Worm (Caenorhabditis elegans) whole organism, L2 larva: ENCODE measurements around the gene aakg-1.

Experiments used
- F13H6.1 ChIP-seq: sonication (generic microtip); optimal IDR thresholded peaks from 2 replicates; lab custom pipeline; 2016; ENCODE audit warnings: missing genetic modification characterization, missing compliant biosample characterization
- Y55F3AM.14 ChIP-seq: fragments of 200-800 bp; sonication (Bioruptor generic); optimal IDR thresholded peaks from 2 replicates; lab custom pipeline; 2018; ENCODE audit warnings: mild to moderate bottlenecking, missing genetic modification characterization, missing compliant biosample characterization
- ZK546.5 ChIP-seq: sonication (generic microtip); optimal IDR thresholded peaks from 2 replicates; lab custom pipeline; 2017; ENCODE audit warnings: missing biosample characterization, missing genetic modification characterization
- aly-2 ChIP-seq: fragments of 150-350 bp; optimal IDR thresholded peaks from 2 replicates; lab custom pipeline; 2014; ENCODE audit warnings: missing biosample characterization, missing genetic modification characterization
- ama-1 ChIP-seq: fragments of 150-350 bp; optimal IDR thresholded peaks from 2 replicates; lab custom pipeline; 2018; ENCODE audit warnings: inconsistent platforms
- blmp-1 ChIP-seq: sonication (generic microtip); optimal IDR thresholded peaks from 2 replicates; lab custom pipeline; 2017; ENCODE audit warnings: missing genetic modification characterization, mild to moderate bottlenecking, missing compliant biosample characterization, antibody characterized with exemption, moderate library complexity; ENCODE audit not compliant: insufficient read depth
- ceh-16 ChIP-seq: fragments of 150-350 bp; optimal IDR thresholded peaks from 2 replicates; lab custom pipeline; 2014; ENCODE audit warnings: missing biosample characterization, missing genetic modification characterization
- ceh-82 ChIP-seq: fragments of 150-350 bp; optimal IDR thresholded peaks from 2 replicates; lab custom pipeline; 2014; ENCODE audit warnings: missing biosample characterization, missing genetic modification characterization
- crh-2 ChIP-seq: sonication (generic microtip); optimal IDR thresholded peaks from 2 replicates; lab custom pipeline; 2017; ENCODE audit warnings: missing biosample characterization, missing genetic modification characterization
- dmd-4 ChIP-seq: sonication (generic microtip); optimal IDR thresholded peaks from 2 replicates; lab custom pipeline; 2017; ENCODE audit warnings: missing biosample characterization, missing genetic modification characterization
- egl-27 ChIP-seq: sonication (generic microtip); optimal IDR thresholded peaks from 3 replicates; lab custom pipeline; 2017; ENCODE audit warnings: missing biosample characterization, missing genetic modification reagents, missing genetic modification characterization
- elt-1 ChIP-seq: fragments of 150-350 bp; optimal IDR thresholded peaks from 2 replicates; lab custom pipeline; 2014; ENCODE audit warnings: missing biosample characterization, missing genetic modification characterization
- elt-3 ChIP-seq: sonication (generic microtip); optimal IDR thresholded peaks from 2 replicates; lab custom pipeline; 2017; ENCODE audit warnings: missing biosample characterization, missing genetic modification characterization
- fos-1 ChIP-seq: fragments of 150-350 bp; optimal IDR thresholded peaks from 2 replicates; lab custom pipeline; 2014; ENCODE audit warnings: missing biosample characterization, missing genetic modification characterization
- gmeb-1 ChIP-seq: fragments of 150-350 bp; optimal IDR thresholded peaks from 2 replicates; lab custom pipeline; 2014; ENCODE audit warnings: missing biosample characterization, missing genetic modification characterization
- lin-11 ChIP-seq: fragments of 150-350 bp; sonication (generic microtip); optimal IDR thresholded peaks from 2 replicates; lab custom pipeline; 2014; ENCODE audit warnings: missing biosample characterization, missing genetic modification characterization, inconsistent platforms, mixed read lengths
- lin-13 ChIP-seq: fragments of 150-350 bp; optimal IDR thresholded peaks from 2 replicates; lab custom pipeline; 2014; ENCODE audit warnings: missing biosample characterization, missing genetic modification reagents, missing genetic modification characterization
- lin-39 ChIP-seq: fragments of 150-350 bp; optimal IDR thresholded peaks from 2 replicates; lab custom pipeline; 2014; ENCODE audit warnings: missing biosample characterization, missing genetic modification reagents, missing genetic modification characterization
- lsy-2 ChIP-seq, 2 experiments: fragments of 150-350 bp in 1 of 2; sonication (generic microtip) in 1 of 2; optimal IDR thresholded peaks; 2 replicates each; lab custom pipeline; 2014 to 2017; ENCODE audit warnings: missing biosample characterization in 2 of 2, missing genetic modification characterization in 2 of 2
- mbf-1 ChIP-seq: sonication (generic microtip); optimal IDR thresholded peaks from 2 replicates; lab custom pipeline; 2017; ENCODE audit warnings: missing biosample characterization, missing genetic modification characterization
- mdl-1 ChIP-seq, 2 experiments: fragments of 150-350 bp in 1 of 2; sonication (generic microtip) in 1 of 2; optimal IDR thresholded peaks; 2 replicates each; lab custom pipeline; 2017; ENCODE audit warnings: missing biosample characterization in 2 of 2, missing genetic modification characterization in 2 of 2
- nhr-10 ChIP-seq: sonication (generic microtip); optimal IDR thresholded peaks from 2 replicates; lab custom pipeline; 2017; ENCODE audit warnings: missing biosample characterization, missing genetic modification characterization
- nhr-12 ChIP-seq: fragments of 150-350 bp; optimal IDR thresholded peaks from 2 replicates; lab custom pipeline; 2014; ENCODE audit warnings: missing biosample characterization, missing genetic modification characterization
- nhr-129 ChIP-seq: fragments of 150-350 bp; optimal IDR thresholded peaks from 2 replicates; lab custom pipeline; 2014; ENCODE audit warnings: missing biosample characterization, missing genetic modification characterization
- nhr-21 ChIP-seq: fragments of 150-350 bp; optimal IDR thresholded peaks from 2 replicates; lab custom pipeline; 2014; ENCODE audit warnings: missing biosample characterization, missing genetic modification characterization
- nhr-23 ChIP-seq: fragments of 150-350 bp; optimal IDR thresholded peaks from 2 replicates; lab custom pipeline; 2014; ENCODE audit warnings: missing biosample characterization, missing genetic modification reagents, missing genetic modification characterization
- nhr-237 ChIP-seq: fragments of 150-350 bp; optimal IDR thresholded peaks from 2 replicates; lab custom pipeline; 2014; ENCODE audit warnings: missing biosample characterization, missing genetic modification characterization
- nhr-25 ChIP-seq: fragments of 150-350 bp; sonication (generic microtip); optimal IDR thresholded peaks from 3 replicates; lab custom pipeline; 2014; ENCODE audit warnings: missing biosample characterization, missing genetic modification characterization
- nhr-6 ChIP-seq: fragments of 150-350 bp; optimal IDR thresholded peaks from 2 replicates; lab custom pipeline; 2014; ENCODE audit warnings: missing biosample characterization, missing genetic modification characterization
- nhr-77 ChIP-seq: fragments of 150-350 bp; optimal IDR thresholded peaks from 2 replicates; lab custom pipeline; 2014; ENCODE audit warnings: missing biosample characterization, missing genetic modification characterization
- peb-1 ChIP-seq: fragments of 150-350 bp; optimal IDR thresholded peaks from 2 replicates; lab custom pipeline; 2014; ENCODE audit warnings: missing biosample characterization, missing genetic modification characterization
- sem-4 ChIP-seq: fragments of 150-350 bp; optimal IDR thresholded peaks from 2 replicates; lab custom pipeline; 2014; ENCODE audit warnings: missing biosample characterization, missing genetic modification reagents, missing genetic modification characterization
- skn-1 ChIP-seq: sonication (generic microtip); optimal IDR thresholded peaks from 2 replicates; lab custom pipeline; 2017; ENCODE audit warnings: missing biosample characterization, missing genetic modification characterization
- sma-3 ChIP-seq: sonication (generic microtip); optimal IDR thresholded peaks from 2 replicates; lab custom pipeline; 2016; ENCODE audit warnings: missing genetic modification reagents, missing genetic modification characterization, missing compliant biosample characterization
- sma-9 ChIP-seq, 2 experiments: fragments of 150-350 bp in 1 of 2; sonication (generic microtip) in 1 of 2; optimal IDR thresholded peaks; 2 replicates each; lab custom pipeline; 2014 to 2016; ENCODE audit warnings: missing genetic modification characterization in 2 of 2, mild to moderate bottlenecking in 1 of 2, missing biosample characterization in 1 of 2, missing compliant biosample characterization in 1 of 2, missing genetic modification reagents in 1 of 2, moderate library complexity in 1 of 2
- unc-39 ChIP-seq: fragments of 150-350 bp; optimal IDR thresholded peaks from 2 replicates; lab custom pipeline; 2014; ENCODE audit warnings: missing biosample characterization, missing genetic modification characterization
- unc-55 ChIP-seq: fragments of 150-350 bp; sonication (generic microtip); optimal IDR thresholded peaks from 3 replicates; lab custom pipeline; 2014; ENCODE audit warnings: missing biosample characterization, missing genetic modification reagents, missing genetic modification characterization
- zag-1 ChIP-seq: fragments of 150-350 bp; optimal IDR thresholded peaks from 2 replicates; lab custom pipeline; 2014; ENCODE audit warnings: missing biosample characterization, missing genetic modification characterization
- ztf-1 ChIP-seq: fragments of 200-800 bp; sonication (Bioruptor generic); conservative IDR thresholded peaks from 2 replicates; pipeline ENCODE4 v1.3.6; 2022; ENCODE audit warnings: missing genetic modification characterization, missing compliant biosample characterization
- ztf-4 ChIP-seq: fragments of 150-350 bp; optimal IDR thresholded peaks from 2 replicates; lab custom pipeline; 2014; ENCODE audit warnings: missing biosample characterization, missing genetic modification characterization

Gene aakg-1

ce11 chrIII:12614669-12615451 lies 39.7 kb upstream of the aakg-1 start (continued):
- no peak for TF ChIP-seq dmd-4 (tag; lab: Kevin White, UChicago)
- TF ChIP-seq ceh-82 (tag; lab: Kevin White, UChicago) = no peak
- TF ChIP-seq nhr-237 (tag; lab: Kevin White, UChicago) = no peak

ce11 chrIII:12614161-12614560 lies 39.0 kb upstream of the aakg-1 start:
- TF ChIP-seq nhr-12 (tag; lab: Kevin White, UChicago) (no peak), sma-9 (GFP tag; optimal IDR thresholded peaks at IDR 0.05; lab: Kevin White, UChicago) (peak; percentile 12), sma-9 (tag; optimal IDR thresholded peaks at IDR 0.05; lab: Kevin White, UChicago) (no peak)

- peak; percentile 37 for TF ChIP-seq unc-55 (GFP tag; lab: Kevin White, UChicago)
- TF ChIP-seq zag-1 (tag; lab: Kevin White, UChicago) = peak; percentile 28
- peak; percentile 59 for TF ChIP-seq sma-9 (GFP tag; optimal IDR thresholded peaks at IDR 0.05; lab: Kevin White, UChicago)
- no peak for TF ChIP-seq sma-9 (tag; optimal IDR thresholded peaks at IDR 0.05; lab: Kevin White, UChicago)
- TF ChIP-seq sma-3 (GFP tag; lab: Kevin White, UChicago) = no peak
- TF ChIP-seq ceh-16 (tag; lab: Kevin White, UChicago) = peak; percentile 48
- no peak for TF ChIP-seq egl-27 (tag; lab: Kevin White, UChicago)
- no peak for TF ChIP-seq ceh-82 (tag; lab: Kevin White, UChicago)
- peak; percentile 69 for TF ChIP-seq F13H6.1 (tag; lab: Kevin White, UChicago)
- peak; percentile 43 for TF ChIP-seq ama-1 (lab: Kevin White, UChicago)
- TF ChIP-seq lsy-2 (tag; optimal IDR thresholded peaks at IDR 0.05; lab: Kevin White, UChicago) = no peak
- no peak for TF ChIP-seq nhr-10 (tag; lab: Kevin White, UChicago)
- TF ChIP-seq mdl-1 (tag; optimal IDR thresholded peaks at IDR 0.05; lab: Kevin White, UChicago) = no peak
Observed at ce11 chrIII:12613138-12613915, 38.1 kb upstream of the aakg-1 start.

- peak; percentile 99 for TF ChIP-seq crh-2 (tag; lab: Kevin White, UChicago)
- no peak for TF ChIP-seq aly-2 (tag; lab: Kevin White, UChicago)
- TF ChIP-seq nhr-77 (tag; lab: Kevin White, UChicago) = peak; percentile 79
- TF ChIP-seq gmeb-1 (tag; lab: Kevin White, UChicago) = peak; percentile 92
- TF ChIP-seq nhr-21 (tag; lab: Kevin White, UChicago) = peak; percentile 99
- peak; percentile 99 for TF ChIP-seq nhr-25 (tag; lab: Kevin White, UChicago)
- peak; percentile 72 for TF ChIP-seq skn-1
- TF ChIP-seq sma-9 (GFP tag; optimal IDR thresholded peaks at IDR 0.05; lab: Kevin White, UChicago) = peak; percentile 100
- peak; percentile 99 for TF ChIP-seq sma-9 (tag; optimal IDR thresholded peaks at IDR 0.05; lab: Kevin White, UChicago)
- peak; percentile 98 for TF ChIP-seq lin-13
- TF ChIP-seq ztf-1 (GFP tag; lab: Robert Waterston, UW) = no peak
- TF ChIP-seq sem-4 (tag; lab: Kevin White, UChicago) = peak; percentile 100
- TF ChIP-seq ZK546.5 (tag; lab: Kevin White, UChicago) = peak; percentile 63
- TF ChIP-seq fos-1 (tag; lab: Kevin White, UChicago) = peak; percentile 99
- TF ChIP-seq Y55F3AM.14 (GFP tag; lab: Kevin White, UChicago) = peak; percentile 97
- peak; percentile 89 to 97 for TF ChIP-seq lsy-2 (tag; optimal IDR thresholded peaks at IDR 0.05; lab: Kevin White, UChicago)
- peak; percentile 99 for TF ChIP-seq sma-3 (GFP tag; lab: Kevin White, UChicago)
- TF ChIP-seq zag-1 (tag; lab: Kevin White, UChicago) = peak; percentile 98
- peak; percentile 98 for TF ChIP-seq unc-55 (GFP tag; lab: Kevin White, UChicago)
- TF ChIP-seq nhr-12 (tag; lab: Kevin White, UChicago) = peak; percentile 63
- TF ChIP-seq nhr-6 = peak; percentile 98
- peak; percentile 100 for TF ChIP-seq F13H6.1 (tag; lab: Kevin White, UChicago)
- TF ChIP-seq elt-1 (tag; lab: Kevin White, UChicago) = peak; percentile 76
- TF ChIP-seq nhr-23 (tag; lab: Kevin White, UChicago) = no peak
- peak; percentile 76 for TF ChIP-seq nhr-10 (tag; lab: Kevin White, UChicago)
- peak; percentile 99 for TF ChIP-seq ztf-4
- TF ChIP-seq ceh-16 (tag; lab: Kevin White, UChicago) = peak; percentile 98
- TF ChIP-seq mbf-1 = no peak
- TF ChIP-seq blmp-1 (tag; lab: Kevin White, UChicago) = peak; percentile 96
- TF ChIP-seq nhr-129 (tag; lab: Kevin White, UChicago) = peak; percentile 98
- TF ChIP-seq elt-3 (tag; lab: Kevin White, UChicago) = no peak
- TF ChIP-seq nhr-237 (tag; lab: Kevin White, UChicago) = peak; percentile 90
- TF ChIP-seq lin-11 (tag; lab: Kevin White, UChicago) = peak; percentile 97
- TF ChIP-seq lin-39 (tag; lab: Kevin White, UChicago) = peak; percentile 86
- TF ChIP-seq mdl-1 (tag; optimal IDR thresholded peaks at IDR 0.05; lab: Kevin White, UChicago) = peak; percentile 96 to 98
- peak; percentile 89 for TF ChIP-seq ceh-82 (tag; lab: Kevin White, UChicago)
- TF ChIP-seq unc-39 (tag; lab: Kevin White, UChicago) = peak; percentile 38
- peak; percentile 73 for TF ChIP-seq peb-1 (tag; lab: Kevin White, UChicago)
- TF ChIP-seq dmd-4 (tag; lab: Kevin White, UChicago) = no peak
- TF ChIP-seq egl-27 (tag; lab: Kevin White, UChicago) = peak; percentile 100
Observed at ce11 chrIII:12612519-12612935, 37.3 kb upstream of the aakg-1 start.
